Fruit fly (Drosophila melanogaster): ENCODE measurements around the gene ERp44.

DNA sequence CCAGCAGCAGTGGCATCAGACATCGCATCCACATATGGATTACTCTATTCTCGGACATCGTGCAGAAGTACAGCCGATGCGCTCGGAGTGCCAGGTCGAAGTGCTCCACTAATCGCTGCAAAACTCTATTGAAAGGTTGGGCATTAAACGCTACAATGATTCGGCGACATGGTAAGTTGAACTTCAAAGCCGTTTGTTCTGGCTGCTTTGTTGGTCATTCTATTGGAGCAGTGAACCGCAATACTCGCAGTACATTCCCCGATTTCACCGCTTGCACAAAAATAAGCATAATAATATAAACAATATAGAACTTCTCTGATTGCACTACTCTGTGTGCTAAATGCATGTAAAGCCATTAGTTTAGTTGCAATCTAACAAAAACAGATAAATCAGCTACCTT is 31.1 kb downstream of the ERp44 start, which contains the start of gene CG12507:
- TF ChIP-seq bsh (GFP tag; optimal IDR thresholded peaks at IDR 0.05) (no peak), ro (GFP tag; IDR thresholded peaks at IDR 0.05) (no peak), CG9609 (GFP tag; optimal IDR thresholded peaks at IDR 0.05) (no peak), CG31388 (GFP tag; optimal IDR thresholded peaks at IDR 0.05) (no peak), Xbp1 (GFP tag; optimal IDR thresholded peaks at IDR 0.05) (no peak), CG4424 (GFP tag; optimal IDR thresholded peaks at IDR 0.05) (no peak), pb (GFP tag; optimal IDR thresholded peaks at IDR 0.05) (no peak), CG13123 (GFP tag; optimal IDR thresholded peaks at IDR 0.05) (no peak), Adf1 (GFP tag; IDR thresholded peaks at IDR 0.05) (no peak), Dad (GFP tag; optimal IDR thresholded peaks at IDR 0.05) (no peak), az2 (GFP tag; optimal IDR thresholded peaks at IDR 0.05) (no peak), NC2β (GFP tag; optimal IDR thresholded peaks at IDR 0.05) (no peak), CG6765 (GFP tag; optimal IDR thresholded peaks at IDR 0.05) (no peak), CG9932 (GFP tag; IDR thresholded peaks at IDR 0.05) (no peak)

Data from whole organism, embryonic.